Fruit fly (Drosophila melanogaster): ENCODE data around the gene fu.
A peak's percentile ranks its signal among the peaks of the same experiment; 100 is the strongest.

The fu gene

DNA sequence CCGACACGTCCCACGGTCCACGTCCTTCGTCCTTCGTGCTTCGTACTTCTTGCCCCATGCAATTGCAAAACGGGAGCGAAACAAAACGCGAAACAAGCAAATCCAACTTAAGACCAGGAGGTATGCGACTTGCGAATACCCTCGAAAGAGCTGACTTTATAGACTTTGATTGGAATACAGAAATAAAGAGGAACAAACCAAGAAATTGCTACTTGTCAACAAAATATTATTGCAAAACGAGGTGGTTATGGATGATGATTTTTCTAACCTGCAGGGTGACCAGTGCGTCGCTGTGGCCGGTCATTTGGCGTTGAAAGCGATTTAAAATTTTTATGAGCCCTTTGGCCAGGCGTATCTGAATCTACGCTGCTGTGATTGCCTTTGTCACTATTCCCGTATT is 44.1 kb upstream of the fu start (continued):
- TF ChIP-seq Dp (GFP tag; optimal IDR thresholded peaks at IDR 0.05) (no peak), ind (GFP tag; optimal IDR thresholded peaks at IDR 0.05) (peak; percentile 33), dysf (GFP tag; IDR thresholded peaks at IDR 0.05) (0 out of 3 replicates have a peak, but pooled peaks have one; percentile 15), NfI (GFP tag; optimal IDR thresholded peaks at IDR 0.05) (no peak), al (GFP tag; IDR thresholded peaks at IDR 0.05) (no peak), CG7928 (GFP tag; optimal IDR thresholded peaks at IDR 0.05) (no peak), tin (GFP tag; optimal IDR thresholded peaks at IDR 0.05) (peak; percentile 7), exex (tag; optimal IDR thresholded peaks at IDR 0.05) (no peak), ken (GFP tag; IDR thresholded peaks at IDR 0.05) (0 out of 3 replicates have a peak, but pooled peaks have one; percentile 9), knrl (GFP tag; IDR thresholded peaks at IDR 0.05; ENCODE audit: partially characterized antibody) (no peak), ATbp (GFP tag; optimal IDR thresholded peaks at IDR 0.05) (peak; percentile 14), Camta (GFP tag; optimal IDR thresholded peaks at IDR 0.05) (no peak), row (GFP tag; IDR thresholded peaks at IDR 0.05) (peak; percentile 58), CG9215 (GFP tag; IDR thresholded peaks at IDR 0.05) (peak; percentile 5; the same call in 1 of the 2 replicates), Hsf (GFP tag; optimal IDR thresholded peaks at IDR 0.05) (peak; percentile 1), chinmo (GFP tag; IDR thresholded peaks at IDR 0.05; ENCODE audit: partially characterized antibody) (no peak), peb (GFP tag; IDR thresholded peaks at IDR 0.05) (no peak), HmgZ (tag; optimal IDR thresholded peaks at IDR 0.05) (no peak), org-1 (GFP tag; optimal IDR thresholded peaks at IDR 0.05) (peak; percentile 2), Abd-B (GFP tag; optimal IDR thresholded peaks at IDR 0.05) (peak; percentile 26), CG18599 (GFP tag; optimal IDR thresholded peaks at IDR 0.05) (peak; percentile 55), Gsc (GFP tag; IDR thresholded peaks at IDR 0.05) (no peak), prd (optimal IDR thresholded peaks at IDR 0.05) (no peak), prd (GFP tag; IDR thresholded peaks at IDR 0.05) (peak; percentile 56; the same call in 2 of the 3 replicates), CG14014 (GFP tag; IDR thresholded peaks at IDR 0.05) (0 out of 2 replicates have a peak, but pooled peaks have one; percentile 20), D19A (tag; optimal IDR thresholded peaks at IDR 0.05) (peak; percentile 47), Awh (GFP tag; IDR thresholded peaks at IDR 0.05) (no peak), Ssrp (tag; optimal IDR thresholded peaks at IDR 0.05) (no peak), CG7786 (GFP tag; optimal IDR thresholded peaks at IDR 0.05) (no peak), Stat92E (GFP tag; optimal IDR thresholded peaks at IDR 0.05) (no peak), CG13287 (GFP tag; IDR thresholded peaks at IDR 0.05; ENCODE audit: partially characterized antibody) (no peak), CG13424 (tag; optimal IDR thresholded peaks at IDR 0.05) (peak; percentile 0), kni (GFP tag; optimal IDR thresholded peaks at IDR 0.05) (no peak), Ptx1 (GFP tag; IDR thresholded peaks at IDR 0.05) (peak; percentile 40), HLH3B (GFP tag; IDR thresholded peaks at IDR 0.05) (peak; percentile 10; the same call in 1 of the 2 replicates), CoRest (tag; optimal IDR thresholded peaks at IDR 0.05) (peak; percentile 5), CG7839 (tag; optimal IDR thresholded peaks at IDR 0.05) (no peak), CG14441 (GFP tag; IDR thresholded peaks at IDR 0.05) (0 out of 2 replicates have a peak, but pooled peaks have one; percentile 29), ab (GFP tag; optimal IDR thresholded peaks at IDR 0.05) (no peak), lmd (GFP tag; IDR thresholded peaks at IDR 0.05) (peak; percentile 33; the same call in 1 of the 2 replicates), zfh1 (GFP tag; IDR thresholded peaks at IDR 0.05) (no peak), CG17359 (tag; optimal IDR thresholded peaks at IDR 0.05) (peak; percentile 0), Hmr (GFP tag; optimal IDR thresholded peaks at IDR 0.05) (peak; percentile 5), Poxn (GFP tag; IDR thresholded peaks at IDR 0.05) (no peak), ap (GFP tag; IDR thresholded peaks at IDR 0.05) (no peak), bsh (GFP tag; optimal IDR thresholded peaks at IDR 0.05) (no peak), CG32767 (GFP tag; IDR thresholded peaks at IDR 0.05) (no peak), CG17912 (GFP tag; optimal IDR thresholded peaks at IDR 0.05) (no peak), Mad (GFP tag; optimal IDR thresholded peaks at IDR 0.05) (no peak), CG1529 (GFP tag; optimal IDR thresholded peaks at IDR 0.05) (no peak), dan (GFP tag; IDR thresholded peaks at IDR 0.05) (no peak)
